Worm (Caenorhabditis elegans) whole organism, L3 larva: Measurements from ENCODE around the gene T01H3.2.
A peak's percentile ranks its signal among the peaks of the same experiment; 100 is the strongest.

Source experiments
- R02D3.7 ChIP-seq: fragments of 150-350 bp; optimal IDR thresholded peaks from 2 replicates; lab custom pipeline; 2014; ENCODE audit warnings: missing biosample characterization, missing genetic modification characterization
- ZK546.5 ChIP-seq: sonication (generic microtip); optimal IDR thresholded peaks from 2 replicates; lab custom pipeline; 2017; ENCODE audit warnings: missing biosample characterization, missing genetic modification characterization
- ama-1 ChIP-seq: fragments of 150-350 bp; optimal IDR thresholded peaks from 2 replicates; lab custom pipeline; 2018
- ceh-16 ChIP-seq: sonication (generic microtip); optimal IDR thresholded peaks from 2 replicates; lab custom pipeline; 2017; ENCODE audit warnings: missing biosample characterization, missing genetic modification characterization
- ceh-28 ChIP-seq: fragments of 150-350 bp; optimal IDR thresholded peaks from 2 replicates; lab custom pipeline; 2014; ENCODE audit warnings: missing biosample characterization, missing genetic modification reagents, missing genetic modification characterization
- ceh-82 ChIP-seq: fragments of 150-350 bp; optimal IDR thresholded peaks from 2 replicates; lab custom pipeline; 2014; ENCODE audit warnings: missing biosample characterization, missing genetic modification characterization
- daf-12 ChIP-seq: fragments of 150-350 bp; optimal IDR thresholded peaks from 2 replicates; lab custom pipeline; 2014; ENCODE audit warnings: missing biosample characterization, missing genetic modification reagents, missing genetic modification characterization
- egl-27 ChIP-seq: sonication (generic microtip); optimal IDR thresholded peaks from 4 replicates; lab custom pipeline; 2017; ENCODE audit warnings: missing biosample characterization, missing genetic modification reagents, missing genetic modification characterization
- elt-2 ChIP-seq: sonication (generic microtip); optimal IDR thresholded peaks from 2 replicates; lab custom pipeline; 2016; ENCODE audit warnings: missing genetic modification reagents, mild to moderate bottlenecking, missing genetic modification characterization, missing compliant biosample characterization
- eor-1 ChIP-seq, 2 experiments: fragments of 150-350 bp; optimal IDR thresholded peaks; 2 replicates each; lab custom pipeline; 2014 to 2018; ENCODE audit warnings: missing biosample characterization in 2 of 2, missing genetic modification characterization in 2 of 2
- fkh-10 ChIP-seq: sonication (generic microtip); optimal IDR thresholded peaks from 2 replicates; lab custom pipeline; 2017; ENCODE audit warnings: missing biosample characterization, missing genetic modification reagents, missing genetic modification characterization
- hmg-11 ChIP-seq: sonication (generic microtip); optimal IDR thresholded peaks from 2 replicates; lab custom pipeline; 2016; ENCODE audit warnings: missing genetic modification characterization, missing compliant biosample characterization
- lin-39 ChIP-seq: fragments of 150-350 bp; optimal IDR thresholded peaks from 2 replicates; lab custom pipeline; 2018; ENCODE audit warnings: missing biosample characterization, missing genetic modification reagents, missing genetic modification characterization
- lsy-12 ChIP-seq: sonication (generic microtip); optimal IDR thresholded peaks from 2 replicates; lab custom pipeline; 2016; ENCODE audit warnings: mild to moderate bottlenecking, missing genetic modification characterization, missing compliant biosample characterization
- mml-1 ChIP-seq: fragments of 150-350 bp; sonication (generic microtip); optimal IDR thresholded peaks from 3 replicates; lab custom pipeline; 2014; ENCODE audit warnings: missing biosample characterization, missing genetic modification characterization
- nfya-1 ChIP-seq: sonication (generic microtip); optimal IDR thresholded peaks from 2 replicates; lab custom pipeline; 2017; ENCODE audit warnings: missing genetic modification characterization, mild to moderate bottlenecking, missing compliant biosample characterization, antibody characterized with exemption, moderate library complexity; ENCODE audit not compliant: insufficient read depth
- nhr-11 ChIP-seq: fragments of 150-350 bp; optimal IDR thresholded peaks from 2 replicates; lab custom pipeline; 2014; ENCODE audit warnings: missing biosample characterization, missing genetic modification characterization
- nhr-23 ChIP-seq: fragments of 150-350 bp; optimal IDR thresholded peaks from 2 replicates; lab custom pipeline; 2014; ENCODE audit warnings: missing biosample characterization, missing genetic modification reagents, missing genetic modification characterization
- nhr-237 ChIP-seq: fragments of 150-350 bp; optimal IDR thresholded peaks from 2 replicates; lab custom pipeline; 2014; ENCODE audit warnings: missing biosample characterization, missing genetic modification characterization
- nhr-25 ChIP-seq: sonication (generic microtip); optimal IDR thresholded peaks from 2 replicates; lab custom pipeline; 2017; ENCODE audit warnings: missing biosample characterization, missing genetic modification characterization
- nhr-28 ChIP-seq: fragments of 150-350 bp; optimal IDR thresholded peaks from 2 replicates; lab custom pipeline; 2014; ENCODE audit warnings: missing biosample characterization, missing genetic modification characterization
- nhr-43 ChIP-seq: sonication (generic microtip); optimal IDR thresholded peaks from 2 replicates; lab custom pipeline; 2016; ENCODE audit warnings: mild to moderate bottlenecking, missing genetic modification characterization, missing compliant biosample characterization; ENCODE audit not compliant: poor library complexity, severe bottlenecking
- nhr-67 ChIP-seq: fragments of 150-350 bp; optimal IDR thresholded peaks from 2 replicates; lab custom pipeline; 2014; ENCODE audit warnings: missing biosample characterization, missing genetic modification characterization
- nhr-77 ChIP-seq: fragments of 150-350 bp; optimal IDR thresholded peaks from 2 replicates; lab custom pipeline; 2014; ENCODE audit warnings: missing biosample characterization, missing genetic modification characterization
- sea-2 ChIP-seq: fragments of 150-350 bp; sonication (generic microtip); optimal IDR thresholded peaks from 4 replicates; lab custom pipeline; 2014; ENCODE audit warnings: missing biosample characterization, missing genetic modification reagents, missing genetic modification characterization
- snpc-4 ChIP-seq: fragments of 150-350 bp; optimal IDR thresholded peaks from 2 replicates; lab custom pipeline; 2014; ENCODE audit warnings: missing biosample characterization, missing genetic modification characterization
- unc-39 ChIP-seq: sonication (generic microtip); optimal IDR thresholded peaks from 4 replicates; lab custom pipeline; 2017; ENCODE audit warnings: missing biosample characterization, missing genetic modification characterization
- unc-62 ChIP-seq: fragments of 150-350 bp; sonication (generic microtip); optimal IDR thresholded peaks from 4 replicates; lab custom pipeline; 2014; ENCODE audit warnings: missing biosample characterization, missing genetic modification reagents, missing genetic modification characterization
- zag-1 ChIP-seq: fragments of 150-350 bp; optimal IDR thresholded peaks from 2 replicates; lab custom pipeline; 2014; ENCODE audit warnings: missing biosample characterization, missing genetic modification characterization
- ztf-11 ChIP-seq: fragments of 150-350 bp; optimal IDR thresholded peaks from 2 replicates; lab custom pipeline; 2014; ENCODE audit warnings: missing biosample characterization, missing genetic modification characterization
- ztf-4 ChIP-seq: fragments of 150-350 bp; optimal IDR thresholded peaks from 2 replicates; lab custom pipeline; 2014; ENCODE audit warnings: missing biosample characterization, missing genetic modification characterization

The T01H3.2 gene

DNA sequence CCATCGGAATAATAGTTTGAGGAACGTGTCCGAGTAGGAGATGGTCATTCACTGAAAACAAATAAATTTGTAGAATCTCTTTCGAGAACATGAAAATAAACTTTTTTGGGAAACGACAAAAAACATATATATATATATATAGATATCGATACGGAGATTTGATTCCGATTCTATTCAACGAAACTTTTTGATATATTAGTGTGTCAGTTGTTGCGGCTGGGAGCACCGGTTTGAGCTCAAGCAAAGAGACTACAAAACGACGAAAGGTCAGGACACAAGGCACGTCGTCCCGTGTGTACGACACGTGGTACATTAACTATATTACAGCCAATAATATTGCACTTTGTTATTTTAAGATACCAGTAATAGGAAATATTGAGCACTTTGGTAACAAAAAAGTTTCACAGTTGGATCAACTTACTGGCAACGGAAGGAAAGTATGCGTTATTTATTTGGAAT lies 29.8 kb upstream of the T01H3.2 start, which contains the start of gene best-23:
TSS of gene best-23 (minus strand) at position 51 of the 459 bp plus-strand sequence.
- TF ChIP-seq ztf-4 (no peak), lsy-12 (tag; lab: Kevin White, UChicago) (no peak), R02D3.7 (no peak), nfya-1 (tag; lab: Kevin White, UChicago) (peak; percentile 9)

DNA sequence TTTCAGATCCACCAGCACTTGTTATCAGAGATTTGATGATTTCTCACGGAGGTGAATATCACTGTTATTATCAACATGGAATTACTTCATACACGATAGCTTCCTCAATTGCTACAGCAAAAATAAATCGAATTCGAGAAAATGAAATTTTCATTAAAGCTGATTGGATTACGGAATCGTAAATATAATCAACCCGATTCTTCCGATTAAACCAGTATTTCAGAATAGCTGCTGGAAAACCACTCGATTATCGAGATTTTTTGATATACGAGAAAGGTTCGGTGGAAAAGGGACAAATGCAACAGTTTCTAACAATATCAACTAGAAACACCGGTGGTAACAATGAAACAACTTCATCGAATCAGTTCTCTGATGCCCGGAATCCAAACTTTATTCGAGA lies 24.2 kb upstream of the T01H3.2 start:
- TF ChIP-seq nhr-23: no peak

DNA sequence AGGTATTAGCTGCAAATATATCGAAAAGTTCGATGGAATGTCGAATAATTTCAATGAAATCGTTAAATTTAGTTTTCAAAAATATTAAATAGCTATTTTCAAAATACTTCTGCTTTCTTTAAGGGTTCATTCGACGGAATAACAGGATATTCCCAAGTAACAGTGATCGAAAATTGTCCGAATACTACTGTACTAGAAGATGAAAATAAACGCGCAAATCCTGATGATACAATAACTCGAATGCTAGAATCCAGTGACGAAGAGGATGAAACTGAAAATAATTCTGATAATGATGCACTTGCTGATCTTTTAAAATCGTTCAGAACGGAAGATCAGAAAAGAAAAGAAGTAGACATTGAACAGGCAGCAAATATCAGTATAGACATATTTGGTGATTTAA lies 23.0 kb upstream of the T01H3.2 start:
- TF ChIP-seq lsy-12 (tag; lab: Kevin White, UChicago) (no peak), fkh-10 (no peak), nhr-11 (tag; lab: Kevin White, UChicago) (no peak), daf-12 (no peak), ama-1 (lab: Kevin White, UChicago) (no peak), ceh-82 (tag; lab: Kevin White, UChicago) (no peak), nhr-28 (tag; lab: Kevin White, UChicago) (no peak), snpc-4 (tag; lab: Kevin White, UChicago) (no peak), elt-2 (tag; lab: Kevin White, UChicago) (no peak), ZK546.5 (tag; lab: Kevin White, UChicago) (no peak), nhr-25 (tag; lab: Kevin White, UChicago) (no peak), hmg-11 (no peak), eor-1 (tag; optimal IDR thresholded peaks at IDR 0.05; lab: Kevin White, UChicago) (no peak), zag-1 (no peak), nhr-67 (no peak), nhr-237 (tag; lab: Kevin White, UChicago) (no peak), egl-27 (tag; lab: Kevin White, UChicago) (no peak), R02D3.7 (no peak)

DNA sequence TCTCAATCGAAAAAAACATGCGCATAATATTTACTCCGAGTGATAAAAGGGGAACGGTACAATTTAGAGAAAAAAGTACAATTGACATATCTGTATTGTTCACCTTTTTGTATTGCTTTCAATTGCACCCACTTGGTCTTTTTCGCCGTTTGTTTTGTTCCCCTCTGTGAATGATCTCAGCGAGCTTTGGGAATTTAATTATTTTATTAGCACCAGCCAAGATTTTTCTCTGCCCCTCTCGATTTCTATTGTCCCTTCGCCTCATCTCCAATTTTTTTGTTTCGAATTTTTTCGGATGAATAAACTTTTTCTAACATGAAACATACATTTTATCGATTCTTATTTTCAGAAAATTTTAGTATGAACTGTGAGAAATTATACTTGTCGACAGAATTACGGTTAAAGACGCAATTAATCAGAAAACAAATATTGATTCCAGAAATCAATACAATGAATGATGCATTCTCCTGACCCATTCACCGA lies 22.4 kb upstream of the T01H3.2 start, which contains the start of gene rev-1:
TSS of gene rev-1 (plus strand) at position 433 of the 483 bp plus-strand sequence.
- TF ChIP-seq ztf-11 (tag; lab: Kevin White, UChicago) (no peak), ceh-82 (tag; lab: Kevin White, UChicago) (no peak), nhr-11 (tag; lab: Kevin White, UChicago) (no peak), sea-2 (no peak), mml-1 (no peak), ceh-16 (tag; lab: Kevin White, UChicago) (no peak), nhr-77 (no peak), hmg-11 (no peak), ceh-28 (tag; lab: Kevin White, UChicago) (no peak), nhr-43 (tag; lab: Kevin White, UChicago) (no peak), unc-39 (tag; lab: Kevin White, UChicago) (no peak), lin-39 (tag; lab: Kevin White, UChicago) (no peak)

DNA sequence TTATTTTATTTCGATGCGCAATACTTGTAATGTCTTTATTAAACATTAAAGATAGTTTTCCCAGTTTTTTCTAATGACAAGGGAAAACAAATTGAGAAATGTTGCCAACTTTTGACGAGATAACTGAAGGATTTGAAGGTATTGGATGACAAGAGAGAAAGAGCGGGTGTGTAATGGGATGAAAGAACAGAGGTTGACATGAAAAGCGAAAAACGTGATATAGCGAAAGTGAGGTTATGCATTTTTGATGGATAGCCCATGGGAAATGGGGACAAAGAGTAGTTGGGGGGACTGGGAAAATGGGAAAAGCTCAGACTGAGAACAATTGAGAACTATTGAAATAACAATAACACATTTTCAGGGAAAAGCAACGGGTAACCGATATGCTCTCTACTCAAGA lies 17.4 kb upstream of the T01H3.2 start:
- TF ChIP-seq nfya-1 (tag; lab: Kevin White, UChicago) (peak; percentile 19), ceh-82 (tag; lab: Kevin White, UChicago) (no peak), nhr-67 (no peak), lin-39 (tag; lab: Kevin White, UChicago) (peak; percentile 66), fkh-10 (no peak), nhr-11 (tag; lab: Kevin White, UChicago) (no peak), daf-12 (no peak)

DNA sequence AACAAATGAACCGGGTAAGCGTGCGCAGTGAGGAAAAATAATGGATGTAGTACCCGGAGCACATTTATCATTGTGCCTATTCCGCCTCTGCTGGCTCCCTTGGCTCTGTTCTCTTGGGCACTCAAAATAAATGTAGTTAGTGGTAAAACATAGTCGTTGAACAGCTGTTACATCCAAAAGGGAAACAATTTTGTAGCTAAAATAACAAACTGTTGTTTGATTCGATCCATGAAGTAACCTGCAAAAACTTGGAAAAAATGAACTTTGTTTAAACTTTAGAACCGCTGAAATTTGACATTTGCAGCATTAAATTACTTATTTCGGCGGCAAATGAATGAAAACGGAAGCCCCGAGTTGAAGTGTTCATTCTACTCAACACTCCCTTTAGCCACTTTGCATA lies 15.9 kb upstream of the T01H3.2 start:
- peak; percentile 73 for TF ChIP-seq lin-39 (tag; lab: Kevin White, UChicago)
- TF ChIP-seq unc-62 (GFP tag; lab: Kevin White, UChicago): no peak
- TF ChIP-seq ceh-28 (tag; lab: Kevin White, UChicago): no peak
